Worm (Caenorhabditis elegans) whole organism, L2 larva: ENCODE measurements around the gene Y49F6B.9.

Source experiments
- C34F6.9 ChIP-seq: fragments of 150-350 bp; optimal IDR thresholded peaks from 2 replicates; lab custom pipeline; 2014; ENCODE audit warnings: missing biosample characterization, missing genetic modification characterization
- F13H6.1 ChIP-seq: sonication (generic microtip); optimal IDR thresholded peaks from 2 replicates; lab custom pipeline; 2016; ENCODE audit warnings: missing genetic modification characterization, missing compliant biosample characterization
- R02D3.7 ChIP-seq: fragments of 150-350 bp; optimal IDR thresholded peaks from 2 replicates; lab custom pipeline; 2014; ENCODE audit warnings: missing biosample characterization, missing genetic modification characterization
- Y55F3AM.14 ChIP-seq: fragments of 200-800 bp; sonication (Bioruptor generic); optimal IDR thresholded peaks from 2 replicates; lab custom pipeline; 2018; ENCODE audit warnings: mild to moderate bottlenecking, missing genetic modification characterization, missing compliant biosample characterization
- ZK546.5 ChIP-seq: sonication (generic microtip); optimal IDR thresholded peaks from 2 replicates; lab custom pipeline; 2017; ENCODE audit warnings: missing biosample characterization, missing genetic modification characterization
- aly-2 ChIP-seq: fragments of 150-350 bp; optimal IDR thresholded peaks from 2 replicates; lab custom pipeline; 2014; ENCODE audit warnings: missing biosample characterization, missing genetic modification characterization
- ama-1 ChIP-seq: fragments of 150-350 bp; optimal IDR thresholded peaks from 2 replicates; lab custom pipeline; 2018; ENCODE audit warnings: inconsistent platforms
- blmp-1 ChIP-seq: sonication (generic microtip); optimal IDR thresholded peaks from 2 replicates; lab custom pipeline; 2017; ENCODE audit warnings: missing genetic modification characterization, mild to moderate bottlenecking, missing compliant biosample characterization, antibody characterized with exemption, moderate library complexity; ENCODE audit not compliant: insufficient read depth
- ceh-16 ChIP-seq: fragments of 150-350 bp; optimal IDR thresholded peaks from 2 replicates; lab custom pipeline; 2014; ENCODE audit warnings: missing biosample characterization, missing genetic modification characterization
- ceh-82 ChIP-seq: fragments of 150-350 bp; optimal IDR thresholded peaks from 2 replicates; lab custom pipeline; 2014; ENCODE audit warnings: missing biosample characterization, missing genetic modification characterization
- crh-2 ChIP-seq: sonication (generic microtip); optimal IDR thresholded peaks from 2 replicates; lab custom pipeline; 2017; ENCODE audit warnings: missing biosample characterization, missing genetic modification characterization
- egl-27 ChIP-seq: sonication (generic microtip); optimal IDR thresholded peaks from 3 replicates; lab custom pipeline; 2017; ENCODE audit warnings: missing biosample characterization, missing genetic modification reagents, missing genetic modification characterization
- elt-1 ChIP-seq: fragments of 150-350 bp; optimal IDR thresholded peaks from 2 replicates; lab custom pipeline; 2014; ENCODE audit warnings: missing biosample characterization, missing genetic modification characterization
- elt-3 ChIP-seq: sonication (generic microtip); optimal IDR thresholded peaks from 2 replicates; lab custom pipeline; 2017; ENCODE audit warnings: missing biosample characterization, missing genetic modification characterization
- fos-1 ChIP-seq: fragments of 150-350 bp; optimal IDR thresholded peaks from 2 replicates; lab custom pipeline; 2014; ENCODE audit warnings: missing biosample characterization, missing genetic modification characterization
- gmeb-1 ChIP-seq: fragments of 150-350 bp; optimal IDR thresholded peaks from 2 replicates; lab custom pipeline; 2014; ENCODE audit warnings: missing biosample characterization, missing genetic modification characterization
- lin-13 ChIP-seq: fragments of 150-350 bp; optimal IDR thresholded peaks from 2 replicates; lab custom pipeline; 2014; ENCODE audit warnings: missing biosample characterization, missing genetic modification reagents, missing genetic modification characterization
- lsy-2 ChIP-seq, 2 experiments: fragments of 150-350 bp in 1 of 2; sonication (generic microtip) in 1 of 2; optimal IDR thresholded peaks; 2 replicates each; lab custom pipeline; 2014 to 2017; ENCODE audit warnings: missing biosample characterization in 2 of 2, missing genetic modification characterization in 2 of 2
- mab-5 ChIP-seq: fragments of 150-350 bp; optimal IDR thresholded peaks from 2 replicates; lab custom pipeline; 2014; ENCODE audit warnings: missing biosample characterization, missing genetic modification characterization
- mdl-1 ChIP-seq, 2 experiments: fragments of 150-350 bp in 1 of 2; sonication (generic microtip) in 1 of 2; optimal IDR thresholded peaks; 2 replicates each; lab custom pipeline; 2017; ENCODE audit warnings: missing biosample characterization in 2 of 2, missing genetic modification characterization in 2 of 2
- nhr-11 ChIP-seq: fragments of 150-350 bp; optimal IDR thresholded peaks from 2 replicates; lab custom pipeline; 2014; ENCODE audit warnings: missing biosample characterization, missing genetic modification characterization
- nhr-12 ChIP-seq: fragments of 150-350 bp; optimal IDR thresholded peaks from 2 replicates; lab custom pipeline; 2014; ENCODE audit warnings: missing biosample characterization, missing genetic modification characterization
- nhr-129 ChIP-seq: fragments of 150-350 bp; optimal IDR thresholded peaks from 2 replicates; lab custom pipeline; 2014; ENCODE audit warnings: missing biosample characterization, missing genetic modification characterization
- nhr-21 ChIP-seq: fragments of 150-350 bp; optimal IDR thresholded peaks from 2 replicates; lab custom pipeline; 2014; ENCODE audit warnings: missing biosample characterization, missing genetic modification characterization
- nhr-237 ChIP-seq: fragments of 150-350 bp; optimal IDR thresholded peaks from 2 replicates; lab custom pipeline; 2014; ENCODE audit warnings: missing biosample characterization, missing genetic modification characterization
- nhr-25 ChIP-seq: fragments of 150-350 bp; sonication (generic microtip); optimal IDR thresholded peaks from 3 replicates; lab custom pipeline; 2014; ENCODE audit warnings: missing biosample characterization, missing genetic modification characterization
- nhr-77 ChIP-seq: fragments of 150-350 bp; optimal IDR thresholded peaks from 2 replicates; lab custom pipeline; 2014; ENCODE audit warnings: missing biosample characterization, missing genetic modification characterization
- skn-1 ChIP-seq: sonication (generic microtip); optimal IDR thresholded peaks from 2 replicates; lab custom pipeline; 2017; ENCODE audit warnings: missing biosample characterization, missing genetic modification characterization
- sma-3 ChIP-seq: sonication (generic microtip); optimal IDR thresholded peaks from 2 replicates; lab custom pipeline; 2016; ENCODE audit warnings: missing genetic modification reagents, missing genetic modification characterization, missing compliant biosample characterization
- sma-9 ChIP-seq, 2 experiments: fragments of 150-350 bp in 1 of 2; sonication (generic microtip) in 1 of 2; optimal IDR thresholded peaks; 2 replicates each; lab custom pipeline; 2014 to 2016; ENCODE audit warnings: missing genetic modification characterization in 2 of 2, mild to moderate bottlenecking in 1 of 2, missing biosample characterization in 1 of 2, missing compliant biosample characterization in 1 of 2, missing genetic modification reagents in 1 of 2, moderate library complexity in 1 of 2
- snpc-4 ChIP-seq: fragments of 150-350 bp; optimal IDR thresholded peaks from 2 replicates; lab custom pipeline; 2014; ENCODE audit warnings: missing biosample characterization, missing genetic modification characterization
- unc-55 ChIP-seq: fragments of 150-350 bp; sonication (generic microtip); optimal IDR thresholded peaks from 3 replicates; lab custom pipeline; 2014; ENCODE audit warnings: missing biosample characterization, missing genetic modification reagents, missing genetic modification characterization
- unc-62 ChIP-seq: fragments of 150-350 bp; optimal IDR thresholded peaks from 2 replicates; lab custom pipeline; 2014; ENCODE audit warnings: missing biosample characterization, missing genetic modification reagents, missing genetic modification characterization
- zag-1 ChIP-seq: fragments of 150-350 bp; optimal IDR thresholded peaks from 2 replicates; lab custom pipeline; 2014; ENCODE audit warnings: missing biosample characterization, missing genetic modification characterization
- ztf-1 ChIP-seq: fragments of 200-800 bp; sonication (Bioruptor generic); conservative IDR thresholded peaks from 2 replicates; pipeline ENCODE4 v1.3.6; 2022; ENCODE audit warnings: missing genetic modification characterization, missing compliant biosample characterization
- ztf-11 ChIP-seq: sonication (generic microtip); optimal IDR thresholded peaks from 2 replicates; lab custom pipeline; 2017; ENCODE audit warnings: missing biosample characterization, missing genetic modification characterization
- ztf-4 ChIP-seq: fragments of 150-350 bp; optimal IDR thresholded peaks from 2 replicates; lab custom pipeline; 2014; ENCODE audit warnings: missing biosample characterization, missing genetic modification characterization

Gene Y49F6B.9

ce11 chrII:3518961-3519544, 19.9 kb upstream of the Y49F6B.9 start, which contains the start of gene clec-126:
Gene clec-126 (plus strand): TSS chrII:3519494.
- TF ChIP-seq elt-1 (tag; lab: Kevin White, UChicago) = no peak
- TF ChIP-seq fos-1 (tag; lab: Kevin White, UChicago) = peak; percentile 77
- TF ChIP-seq ceh-82 (tag; lab: Kevin White, UChicago) = no peak
- TF ChIP-seq nhr-21 (tag; lab: Kevin White, UChicago) = peak; percentile 80
- TF ChIP-seq nhr-129 (tag; lab: Kevin White, UChicago) = peak; percentile 86
- TF ChIP-seq C34F6.9 (tag; lab: Kevin White, UChicago) = peak; percentile 71
- TF ChIP-seq nhr-237 (tag; lab: Kevin White, UChicago) = no peak
- TF ChIP-seq sma-9 (GFP tag; optimal IDR thresholded peaks at IDR 0.05; lab: Kevin White, UChicago) = no peak
- TF ChIP-seq sma-9 (tag; optimal IDR thresholded peaks at IDR 0.05; lab: Kevin White, UChicago) = no peak
- TF ChIP-seq gmeb-1 (tag; lab: Kevin White, UChicago) = peak; percentile 72
- peak; percentile 48 for TF ChIP-seq egl-27 (tag; lab: Kevin White, UChicago)
- TF ChIP-seq nhr-11 (tag; lab: Kevin White, UChicago) = peak; percentile 54
- TF ChIP-seq mdl-1 (tag; optimal IDR thresholded peaks at IDR 0.05; lab: Kevin White, UChicago) = no peak
- peak; percentile 21 to 84 for TF ChIP-seq lsy-2 (tag; optimal IDR thresholded peaks at IDR 0.05; lab: Kevin White, UChicago)
- TF ChIP-seq F13H6.1 (tag; lab: Kevin White, UChicago) = peak; percentile 66
- peak; percentile 15 for TF ChIP-seq zag-1
- TF ChIP-seq nhr-25 (tag; lab: Kevin White, UChicago) = peak; percentile 12
- TF ChIP-seq R02D3.7 (tag; lab: Kevin White, UChicago) = no peak
- peak; percentile 81 for TF ChIP-seq crh-2 (tag; lab: Kevin White, UChicago)
- peak; percentile 81 for TF ChIP-seq lin-13
- TF ChIP-seq sma-3 (GFP tag; lab: Kevin White, UChicago) = peak; percentile 81
- no peak for TF ChIP-seq nhr-12 (tag; lab: Kevin White, UChicago)
- TF ChIP-seq snpc-4 (tag; lab: Kevin White, UChicago) = peak; percentile 32
- no peak for TF ChIP-seq ZK546.5 (tag; lab: Kevin White, UChicago)
- peak; percentile 21 for TF ChIP-seq ztf-4 (tag; lab: Kevin White, UChicago)
- TF ChIP-seq elt-3 (tag; lab: Kevin White, UChicago) = no peak
- TF ChIP-seq ceh-16 (tag; lab: Kevin White, UChicago) = peak; percentile 2
- TF ChIP-seq Y55F3AM.14 = peak; percentile 52
- no peak for TF ChIP-seq blmp-1 (tag; lab: Kevin White, UChicago)
- TF ChIP-seq skn-1 = no peak
- no peak for TF ChIP-seq aly-2 (tag; lab: Kevin White, UChicago)
- peak; percentile 44 for TF ChIP-seq unc-55 (GFP tag; lab: Kevin White, UChicago)
- no peak for TF ChIP-seq nhr-77 (tag; lab: Kevin White, UChicago)
- no peak for TF ChIP-seq ama-1 (lab: Kevin White, UChicago)
- TF ChIP-seq mab-5 = peak; percentile 41

DNA sequence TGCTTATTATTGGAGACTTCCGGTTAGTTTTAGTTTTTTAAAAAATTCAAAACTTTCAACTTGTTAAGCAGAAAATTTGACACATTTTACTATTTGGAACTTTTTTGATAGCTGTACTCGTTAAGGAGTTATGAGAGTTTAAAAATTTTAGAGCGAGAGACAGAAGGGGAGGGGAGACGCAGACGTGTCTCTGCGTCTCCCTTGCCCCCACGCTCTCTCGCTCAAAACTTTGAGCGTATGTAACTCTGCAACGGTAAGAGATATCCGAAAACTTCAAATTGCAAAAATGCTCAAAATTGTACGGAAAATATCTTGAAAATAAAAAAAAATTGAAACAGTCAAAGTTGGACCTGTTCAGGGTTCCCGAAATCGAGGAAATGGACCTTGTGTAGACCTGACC, 17.0 kb upstream of the Y49F6B.9 start:
- TF ChIP-seq ztf-1 (GFP tag; lab: Robert Waterston, UW) (no peak), Y55F3AM.14 (no peak), unc-62 (GFP tag; lab: Kevin White, UChicago) (no peak)
- TF ChIP-seq, all 48 proteins: peak for 0

DNA sequence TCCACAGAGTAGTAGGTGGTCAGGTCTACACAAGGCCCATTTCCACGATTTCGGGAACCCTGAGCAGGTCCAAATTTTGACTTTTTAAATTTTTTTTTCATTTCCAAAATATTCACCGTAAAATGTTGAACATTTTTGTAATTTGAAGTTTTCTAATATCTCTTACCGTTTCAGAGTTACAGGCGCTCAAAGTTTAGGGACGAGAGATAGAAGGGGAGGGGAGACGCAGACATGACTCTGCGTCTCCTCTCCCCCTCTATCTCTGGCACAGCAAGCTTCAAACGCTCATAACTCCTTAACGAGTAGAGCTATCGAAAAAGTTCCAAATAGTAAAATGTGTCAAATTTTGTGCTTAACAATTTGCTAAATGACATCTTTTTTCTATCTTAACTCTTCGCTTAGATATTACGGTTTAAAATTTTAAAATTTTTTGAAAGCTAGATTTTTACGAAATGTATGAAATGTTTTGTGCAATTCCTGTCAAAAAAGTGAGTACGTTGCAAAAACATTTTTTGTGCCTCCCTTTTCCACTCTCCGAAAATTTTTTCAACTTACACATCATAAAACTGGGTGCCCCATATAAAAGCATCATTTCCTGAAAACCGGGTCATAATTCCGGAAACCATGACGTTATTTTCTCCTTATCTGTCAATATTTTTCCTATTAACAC, 16.3 kb upstream of the Y49F6B.9 start, which contains the start of the genes Y49F6B.14 and clec-125:
Gene Y49F6B.14 (minus strand): TSS at position 101 of the 670 bp plus-strand sequence.
Gene clec-125 (plus strand): TSS at position 620 of the 670 bp plus-strand sequence.
- TF ChIP-seq R02D3.7 (tag; lab: Kevin White, UChicago) (no peak), ceh-82 (tag; lab: Kevin White, UChicago) (no peak), nhr-25 (tag; lab: Kevin White, UChicago) (no peak), ztf-11 (no peak), mab-5 (no peak)
